Fruit fly (Drosophila melanogaster) whole organism, embryonic: ENCODE results near the gene CG7484.
A peak's percentile ranks its signal among the peaks of the same experiment; 100 is the strongest.

Experiments
- ATbp ChIP-seq: fragments of 200-800 bp; sonication (Bioruptor generic); optimal IDR thresholded peaks from 2 replicates; lab custom pipeline; 2017; ENCODE audit warnings: missing biosample characterization, mild to moderate bottlenecking, missing genetic modification characterization, missing genetic modification reagents
- Awh ChIP-seq: fragments of 200-800 bp; sonication (Bioruptor generic); IDR thresholded peaks from 2 replicates; pipeline ENCODE4, ENCODE4 v1.3.6; 2022; ENCODE audit warnings: missing biosample characterization, missing genetic modification characterization
- CG11247 ChIP-seq: fragments of 200-800 bp; sonication (Bioruptor generic); IDR thresholded peaks from 2 replicates; pipeline ENCODE4 v1.3.6; 2022; ENCODE audit warnings: missing biosample characterization, missing genetic modification characterization
- CG11398 ChIP-seq: fragments of 200-800 bp; sonication (Bioruptor generic); optimal IDR thresholded peaks from 2 replicates; lab custom pipeline; 2016; ENCODE audit warnings: missing biosample characterization, missing genetic modification characterization
- CG12155 ChIP-seq: fragments of 200-800 bp; sonication (Bioruptor generic); optimal IDR thresholded peaks from 3 replicates; lab custom pipeline; 2016; ENCODE audit warnings: missing biosample characterization, missing genetic modification characterization
- CG12236 ChIP-seq: fragments of 200-800 bp; sonication (Bioruptor generic); optimal IDR thresholded peaks from 2 replicates; lab custom pipeline; 2016; ENCODE audit warnings: missing biosample characterization, missing genetic modification characterization
- CG13296 ChIP-seq: fragments of 200-800 bp; sonication (Bioruptor generic); optimal IDR thresholded peaks from 3 replicates; lab custom pipeline; 2018; ENCODE audit warnings: missing biosample characterization, mild to moderate bottlenecking, missing genetic modification characterization
- CG14441 ChIP-seq: fragments of 200-800 bp; sonication (Bioruptor generic); IDR thresholded peaks from 2 replicates; pipeline ENCODE4 v1.3.6; 2022; ENCODE audit warnings: missing biosample characterization, missing genetic modification characterization
- CG14667 ChIP-seq: fragments of 200-800 bp; sonication (Bioruptor generic); IDR thresholded peaks from 2 replicates; pipeline ENCODE4 v1.3.6; 2022; ENCODE audit warnings: missing biosample characterization, missing genetic modification characterization
- CG16863 ChIP-seq: fragments of 200-800 bp; sonication (Bioruptor generic); optimal IDR thresholded peaks from 3 replicates; lab custom pipeline; 2016; ENCODE audit warnings: missing biosample characterization, missing genetic modification characterization
- CG17359 ChIP-seq: fragments of 200-800 bp; sonication (Bioruptor generic); optimal IDR thresholded peaks from 3 replicates; lab custom pipeline; 2018; ENCODE audit warnings: missing biosample characterization, mild to moderate bottlenecking, missing genetic modification characterization, moderate library complexity
- CG17802 ChIP-seq: fragments of 200-800 bp; sonication (Bioruptor generic); optimal IDR thresholded peaks from 2 replicates; lab custom pipeline; 2018; ENCODE audit warnings: missing biosample characterization, mild to moderate bottlenecking, missing genetic modification characterization, moderate library complexity
- CG1832 ChIP-seq: fragments of 200-800 bp; sonication (Bioruptor generic); optimal IDR thresholded peaks from 2 replicates; lab custom pipeline; 2017; ENCODE audit warnings: missing biosample characterization, mild to moderate bottlenecking, missing genetic modification characterization, inconsistent platforms
- CG32532 ChIP-seq: fragments of 200-800 bp; sonication (Bioruptor generic); IDR thresholded peaks from 2 replicates; pipeline ENCODE4 v1.3.6; 2022; ENCODE audit warnings: missing biosample characterization, missing genetic modification characterization
- CG34376 ChIP-seq: fragments of 200-800 bp; sonication (Bioruptor generic); optimal IDR thresholded peaks from 2 replicates; lab custom pipeline; 2018; ENCODE audit warnings: missing biosample characterization, mild to moderate bottlenecking, missing genetic modification characterization
- CG34422 ChIP-seq: fragments of 200-800 bp; sonication (Bioruptor generic); IDR thresholded peaks from 3 replicates; pipeline ENCODE4 v1.3.6; 2022; ENCODE audit warnings: missing biosample characterization, missing genetic modification characterization
- CG4360 ChIP-seq: fragments of 200-800 bp; sonication (Bioruptor generic); IDR thresholded peaks from 2 replicates; pipeline ENCODE4 v1.3.6; 2022; ENCODE audit warnings: missing biosample characterization, missing genetic modification characterization
- CG43689 ChIP-seq: fragments of 200-800 bp; sonication (Bioruptor generic); IDR thresholded peaks from 2 replicates; pipeline ENCODE4 v1.3.6; 2022; ENCODE audit warnings: missing biosample characterization, missing genetic modification characterization
- CG6813 ChIP-seq: fragments of 200-800 bp; sonication (Bioruptor generic); optimal IDR thresholded peaks from 2 replicates; lab custom pipeline; 2017; ENCODE audit warnings: missing biosample characterization, missing genetic modification characterization, mild to moderate bottlenecking, moderate library complexity, missing genetic modification reagents
- CG7745 ChIP-seq: fragments of 200-800 bp; sonication (Bioruptor generic); optimal IDR thresholded peaks from 2 replicates; lab custom pipeline; 2018; ENCODE audit warnings: missing biosample characterization, mild to moderate bottlenecking, missing genetic modification characterization, moderate library complexity
- CG8089 ChIP-seq: fragments of 200-800 bp; sonication (Bioruptor generic); optimal IDR thresholded peaks from 3 replicates; lab custom pipeline; 2016; ENCODE audit warnings: missing biosample characterization, missing genetic modification characterization
- CG8388 ChIP-seq: fragments of 200-800 bp; sonication (Bioruptor generic); optimal IDR thresholded peaks from 2 replicates; lab custom pipeline; 2019; ENCODE audit warnings: missing biosample characterization, mild to moderate bottlenecking, missing genetic modification characterization, moderate library complexity
- CG9932 ChIP-seq: fragments of 200-800 bp; sonication (Bioruptor generic); IDR thresholded peaks from 2 replicates; pipeline ENCODE4 v1.3.6; 2022; ENCODE audit warnings: missing biosample characterization, missing genetic modification characterization
- Dp ChIP-seq: fragments of 200-800 bp; sonication (Bioruptor generic); optimal IDR thresholded peaks from 2 replicates; lab custom pipeline; 2018; ENCODE audit warnings: missing biosample characterization, mild to moderate bottlenecking, missing genetic modification characterization, moderate library complexity
- Hr51 ChIP-seq, 2 experiments: fragments of 200-800 bp; sonication (Bioruptor generic); optimal IDR thresholded peaks; 2 replicates in 1 of 2; 3 replicates in 1 of 2; lab custom pipeline; 2016 to 2018; ENCODE audit warnings: missing biosample characterization in 2 of 2, missing genetic modification characterization in 2 of 2, mild to moderate bottlenecking in 1 of 2, moderate library complexity in 1 of 2
- Jarid2 ChIP-seq: fragments of 200-800 bp; sonication (Bioruptor generic); optimal IDR thresholded peaks from 3 replicates; lab custom pipeline; 2017; ENCODE audit warnings: mild to moderate bottlenecking, missing biosample characterization, missing genetic modification reagents, missing genetic modification characterization
- Max ChIP-seq: fragments of 200-800 bp; sonication (Bioruptor generic); optimal IDR thresholded peaks from 2 replicates; lab custom pipeline; 2016; ENCODE audit warnings: missing biosample characterization, mild to moderate bottlenecking, missing genetic modification characterization
- Side ChIP-seq: fragments of 200-800 bp; sonication (Bioruptor generic); optimal IDR thresholded peaks from 2 replicates; lab custom pipeline; 2016; ENCODE audit warnings: missing biosample characterization, missing genetic modification characterization
- Sox102F ChIP-seq: fragments of 200-800 bp; sonication (Bioruptor generic); optimal IDR thresholded peaks from 2 replicates; lab custom pipeline; 2018; ENCODE audit warnings: missing biosample characterization, mild to moderate bottlenecking, missing genetic modification characterization, moderate library complexity
- Sry-δ ChIP-seq: fragments of 200-800 bp; sonication (Bioruptor generic); optimal IDR thresholded peaks from 2 replicates; lab custom pipeline; 2016; ENCODE audit warnings: missing biosample characterization, missing genetic modification characterization
- ab ChIP-seq: fragments of 200-800 bp; sonication (Bioruptor generic); optimal IDR thresholded peaks from 2 replicates; lab custom pipeline; 2016; ENCODE audit warnings: missing biosample characterization, missing genetic modification characterization
- ci ChIP-seq: fragments of 200-800 bp; sonication (Bioruptor generic); IDR thresholded peaks from 3 replicates; pipeline ENCODE4 v1.3.6; 2022; ENCODE audit warnings: missing biosample characterization, missing genetic modification characterization
- crc ChIP-seq: fragments of 200-800 bp; sonication (Bioruptor generic); optimal IDR thresholded peaks from 2 replicates; lab custom pipeline; 2016; ENCODE audit warnings: missing biosample characterization, missing genetic modification characterization
- crol ChIP-seq: fragments of 200-800 bp; sonication (Bioruptor generic); IDR thresholded peaks from 2 replicates; pipeline ENCODE4 v1.3.6; 2022; ENCODE audit warnings: missing biosample characterization, missing genetic modification characterization
- dimm ChIP-seq: fragments of 200-800 bp; sonication (Bioruptor generic); IDR thresholded peaks from 2 replicates; pipeline ENCODE4 v1.3.6; 2022; ENCODE audit warnings: missing biosample characterization, missing genetic modification characterization
- ems ChIP-seq: fragments of 200-800 bp; sonication (Bioruptor generic); optimal IDR thresholded peaks from 3 replicates; lab custom pipeline; 2016; ENCODE audit warnings: missing biosample characterization, missing genetic modification characterization
- grau ChIP-seq: fragments of 200-800 bp; optimal IDR thresholded peaks from 3 replicates; lab custom pipeline; 2019; ENCODE audit warnings: missing biosample characterization, mild to moderate bottlenecking, missing genetic modification characterization, moderate library complexity
- grn ChIP-seq: fragments of 200-800 bp; sonication (Bioruptor generic); optimal IDR thresholded peaks from 3 replicates; lab custom pipeline; 2017; ENCODE audit warnings: missing biosample characterization, missing genetic modification characterization
- jing ChIP-seq: fragments of 200-800 bp; sonication (Bioruptor generic); optimal IDR thresholded peaks from 2 replicates; lab custom pipeline; 2018; ENCODE audit warnings: missing biosample characterization, mild to moderate bottlenecking, missing genetic modification characterization
- luna ChIP-seq: fragments of 200-800 bp; sonication (Bioruptor generic); optimal IDR thresholded peaks from 2 replicates; lab custom pipeline; 2016; ENCODE audit warnings: missing biosample characterization, missing genetic modification characterization
- nmo ChIP-seq: fragments of 200-800 bp; sonication (Bioruptor generic); optimal IDR thresholded peaks from 2 replicates; lab custom pipeline; 2018; ENCODE audit warnings: missing biosample characterization, mild to moderate bottlenecking, missing genetic modification characterization, moderate library complexity
- oc ChIP-seq: fragments of 200-800 bp; sonication (Bioruptor generic); optimal IDR thresholded peaks from 2 replicates; lab custom pipeline; 2018; ENCODE audit warnings: missing biosample characterization, mild to moderate bottlenecking, missing genetic modification characterization, moderate library complexity
- repo ChIP-seq: fragments of 200-800 bp; sonication (Bioruptor generic); optimal IDR thresholded peaks from 2 replicates; lab custom pipeline; 2016; ENCODE audit warnings: missing biosample characterization, missing genetic modification characterization
- slou ChIP-seq: fragments of 200-800 bp; sonication (Bioruptor generic); optimal IDR thresholded peaks from 3 replicates; lab custom pipeline; 2016; ENCODE audit warnings: missing biosample characterization, missing genetic modification characterization
- slp2 ChIP-seq: fragments of 200-800 bp; sonication (Bioruptor generic); optimal IDR thresholded peaks from 2 replicates; lab custom pipeline; 2016; ENCODE audit warnings: missing biosample characterization, missing genetic modification characterization
- so ChIP-seq: fragments of 200-800 bp; sonication (Bioruptor generic); IDR thresholded peaks from 3 replicates; pipeline ENCODE4 v1.3.6; 2022; ENCODE audit warnings: missing biosample characterization, missing genetic modification characterization
- unc-4 ChIP-seq: fragments of 200-800 bp; sonication (Bioruptor generic); IDR thresholded peaks from 2 replicates; pipeline ENCODE4 v1.3.6; 2022; ENCODE audit warnings: missing biosample characterization, missing genetic modification characterization; ENCODE audit not compliant: partially characterized antibody

CG7484 gene

DNA sequence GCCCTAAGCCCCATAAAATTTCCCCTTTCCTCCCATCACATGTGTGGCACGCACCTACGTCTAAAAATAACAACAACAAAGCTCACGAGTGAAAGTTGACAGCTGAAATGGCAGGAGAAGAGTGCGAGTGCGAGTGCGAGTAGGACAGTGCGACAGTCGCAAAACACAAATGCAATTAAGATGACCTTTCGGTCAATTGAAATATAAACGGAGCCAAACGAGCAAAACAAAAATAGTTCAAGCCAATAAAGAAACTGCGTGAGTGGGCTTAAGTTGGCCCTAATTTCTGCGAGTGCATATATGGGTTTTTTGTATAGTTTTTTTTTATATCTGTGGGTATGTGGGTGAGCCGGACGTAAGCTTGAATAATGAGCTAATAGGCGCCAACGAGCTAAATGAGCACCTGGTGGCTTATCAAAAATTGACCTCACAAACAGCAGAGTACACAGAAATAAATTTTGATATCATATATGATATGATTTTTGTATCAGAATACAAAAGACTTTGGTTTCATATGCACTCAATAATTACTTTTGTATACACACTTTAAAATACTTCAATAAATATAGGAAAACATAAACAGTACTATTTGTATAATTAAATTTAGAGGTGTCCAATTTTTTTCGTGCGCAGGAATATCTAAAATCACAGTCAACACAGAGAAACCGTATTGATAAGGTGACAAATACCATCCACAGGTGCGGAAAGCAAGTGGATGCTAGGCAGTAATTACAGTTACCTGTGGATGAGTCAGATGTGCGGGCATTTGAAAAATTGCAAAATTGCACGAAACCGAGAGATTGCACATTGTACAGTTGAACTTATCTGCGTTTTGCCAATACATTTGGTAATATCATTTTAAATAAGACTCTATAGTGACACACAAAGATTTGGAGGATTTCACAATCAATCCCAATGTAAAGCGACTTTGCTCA is 2.4 kb upstream of the CG7484 start (continued):
- TF ChIP-seq Hr51 (GFP tag; optimal IDR thresholded peaks at IDR 0.05; lab: Kevin White, UChicago) (peak in 1 of 2 experiments; percentile 52), Sox102F (GFP tag; lab: Kevin White, UChicago) (peak; percentile 34), so (GFP tag; lab: Robert Waterston, UW) (no peak), ems (GFP tag; lab: Kevin White, UChicago) (no peak), ci (peak; percentile 81; the same call in 2 of the 3 replicates), Side (GFP tag; lab: Kevin White, UChicago) (no peak), CG32532 (GFP tag; lab: Robert Waterston, UW) (0 out of 2 replicates have a peak, but pooled peaks have one; percentile 24), dimm (GFP tag; lab: Robert Waterston, UW) (no peak), jing (GFP tag; lab: Kevin White, UChicago) (no peak), nmo (GFP tag; lab: Kevin White, UChicago) (no peak), CG7745 (tag; lab: Kevin White, UChicago) (no peak), CG17802 (tag; lab: Kevin White, UChicago) (no peak), slp2 (GFP tag; lab: Kevin White, UChicago) (no peak), unc-4 (GFP tag; lab: Robert Waterston, UW) (no peak), CG11247 (0 out of 2 replicates have a peak, but pooled peaks have one; percentile 27), ab (GFP tag; lab: Kevin White, UChicago) (no peak), Max (GFP tag; lab: Kevin White, UChicago) (no peak), CG8388 (GFP tag; lab: Kevin White, UChicago) (peak; percentile 12), CG11398 (no peak), CG14667 (GFP tag; lab: Robert Waterston, UW) (no peak), CG4360 (GFP tag; lab: Robert Waterston, UW) (no peak; the same call in 1 of the 2 replicates), CG14441 (GFP tag; lab: Robert Waterston, UW) (peak; percentile 38; the same call in 1 of the 2 replicates), CG16863 (no peak), repo (peak; percentile 12), Sry-δ (GFP tag; lab: Kevin White, UChicago) (no peak), grn (GFP tag; lab: Kevin White, UChicago) (no peak)

DNA sequence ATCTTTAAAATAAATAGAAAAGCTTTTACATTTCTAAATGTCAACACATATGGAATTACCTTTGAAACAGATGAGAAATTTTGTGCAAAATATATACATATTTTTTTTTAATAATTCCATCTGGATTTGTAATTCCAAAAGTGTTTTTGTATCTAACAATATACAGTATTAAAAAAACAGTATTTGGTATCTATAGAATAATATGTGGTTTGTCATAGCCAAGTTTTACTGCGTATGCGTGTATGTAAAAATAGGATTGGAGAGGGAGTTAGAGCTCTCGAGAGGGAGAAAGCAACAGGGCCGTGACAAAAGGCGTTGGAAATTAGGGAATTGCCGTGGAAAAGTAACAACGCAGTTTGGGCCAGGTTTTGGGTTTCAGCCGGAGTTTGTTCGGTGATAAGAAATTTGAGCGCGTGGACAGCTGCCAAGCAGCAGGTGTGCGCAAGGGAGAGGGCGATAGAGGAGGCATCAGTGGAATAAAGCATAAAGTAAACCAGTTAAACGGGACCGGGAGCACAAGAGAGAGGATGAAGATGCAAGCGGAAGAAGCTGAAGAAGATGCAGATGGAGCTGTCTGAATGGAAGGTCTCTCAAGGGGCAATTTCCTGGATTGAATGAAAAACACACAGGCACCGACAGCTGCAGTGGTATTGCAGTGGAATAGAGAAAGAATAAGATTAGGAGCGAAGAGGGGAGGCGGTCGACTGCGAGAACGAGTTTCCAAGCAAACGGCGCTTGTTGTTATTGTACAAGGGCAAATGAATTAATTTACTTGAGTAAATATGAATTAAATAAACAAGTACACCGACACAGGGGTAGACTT is 1.3 kb upstream of the CG7484 start:
- TF ChIP-seq Awh (GFP tag; lab: Robert Waterston, UW) (peak; percentile 83), CG9932 (GFP tag; lab: Robert Waterston, UW) (peak; percentile 43; the same call in 1 of the 2 replicates), CG6813 (GFP tag; lab: Kevin White, UChicago) (peak; percentile 75), slou (peak; percentile 41), CG8089 (GFP tag; lab: Kevin White, UChicago) (no peak), CG34422 (GFP tag; lab: Robert Waterston, UW) (peak; percentile 23; the same call in 1 of the 3 replicates), Jarid2 (peak; percentile 26), CG1832 (peak; percentile 73), CG34376 (peak; percentile 53), CG43689 (GFP tag; lab: Robert Waterston, UW) (no peak), crol (GFP tag; lab: Robert Waterston, UW) (peak; percentile 85), Dp (GFP tag; lab: Kevin White, UChicago) (no peak), ab (GFP tag; lab: Kevin White, UChicago) (peak; percentile 5), crc (GFP tag; lab: Kevin White, UChicago) (peak; percentile 45), CG13296 (GFP tag; lab: Kevin White, UChicago) (peak; percentile 57), CG12236 (GFP tag; lab: Kevin White, UChicago) (no peak), CG12155 (no peak), luna (GFP tag; lab: Kevin White, UChicago) (peak; percentile 52), oc (tag; lab: Kevin White, UChicago) (no peak), ATbp (peak; percentile 88), grau (tag; lab: Kevin White, UChicago) (peak; percentile 88), CG17359 (tag; lab: Kevin White, UChicago) (peak; percentile 47)
